Fruit fly (Drosophila melanogaster): ENCODE data around the gene comm3.
A peak's percentile ranks its signal among the peaks of the same experiment; 100 is the strongest.

comm3 gene

DNA sequence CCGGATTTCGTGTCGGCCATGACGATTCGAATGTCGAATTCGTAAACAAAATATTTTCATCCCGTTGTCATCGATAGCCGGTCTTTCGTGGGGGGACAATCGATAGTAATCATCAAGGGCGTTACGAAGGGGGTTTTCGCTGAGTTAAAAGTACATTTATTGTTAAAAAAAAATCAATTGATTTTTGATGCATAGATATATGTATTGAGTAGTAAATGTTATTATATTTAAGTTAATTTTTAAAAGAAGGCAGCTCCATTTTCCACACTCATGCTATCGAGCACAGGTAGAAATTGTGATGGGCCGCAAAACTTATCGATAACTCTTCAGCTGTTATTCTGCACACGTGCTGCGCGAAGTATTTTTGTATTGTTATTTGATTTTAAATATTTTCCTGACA lies 67.1 kb downstream of the comm3 start, which contains the start of the genes mrn and CG12301 (continued):
- TF ChIP-seq sc (optimal IDR thresholded peaks at IDR 0.05) (no peak), sc (GFP tag; optimal IDR thresholded peaks at IDR 0.05) (no peak), Xrp1 (GFP tag; IDR thresholded peaks at IDR 0.05) (peak; percentile 94), ERR (GFP tag; optimal IDR thresholded peaks at IDR 0.05) (no peak), tna (GFP tag; IDR thresholded peaks at IDR 0.05; ENCODE audit: partially characterized antibody) (peak; percentile 84), wek (GFP tag; optimal IDR thresholded peaks at IDR 0.05) (peak; percentile 84)

DNA sequence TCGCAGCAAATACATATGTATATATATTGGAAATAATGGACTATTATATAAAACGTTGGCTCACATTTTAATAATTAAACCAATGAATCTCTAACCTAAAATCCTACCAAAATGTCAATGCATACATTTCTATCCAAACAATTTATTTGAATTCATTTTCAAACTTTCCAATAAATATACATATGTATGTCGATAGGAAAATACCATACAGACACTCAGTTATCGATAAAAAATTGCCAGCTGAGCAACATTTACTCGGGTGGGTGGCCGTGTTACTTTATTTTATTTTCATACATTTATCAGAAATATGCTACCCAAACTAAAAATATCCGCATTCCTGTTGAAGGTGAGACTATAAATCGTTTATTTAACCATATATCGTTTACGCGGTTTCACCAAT lies 71.2 kb downstream of the comm3 start, which contains the start of gene Ufsp2:
Gene Ufsp2, plus strand, starts transcription at position 214 of the 400 bp plus-strand sequence.
- TF ChIP-seq lbe (GFP tag; optimal IDR thresholded peaks at IDR 0.05) (no peak), CG12299 (tag; optimal IDR thresholded peaks at IDR 0.05) (no peak), corto (GFP tag; optimal IDR thresholded peaks at IDR 0.05) (no peak), Lhr (GFP tag; optimal IDR thresholded peaks at IDR 0.05) (no peak), Fer1 (GFP tag; optimal IDR thresholded peaks at IDR 0.05) (no peak), crp (GFP tag; optimal IDR thresholded peaks at IDR 0.05) (peak in 1 of 2 experiments; percentile 69), pita (GFP tag; optimal IDR thresholded peaks at IDR 0.05) (no peak), Usf (GFP tag; optimal IDR thresholded peaks at IDR 0.05) (no peak), CG18764 (GFP tag; optimal IDR thresholded peaks at IDR 0.05) (no peak), CG34224 (GFP tag; IDR thresholded peaks at IDR 0.05; ENCODE audit: partially characterized antibody) (peak; percentile 61; the same call in 2 of the 3 replicates), CG6254 (GFP tag; optimal IDR thresholded peaks at IDR 0.05) (no peak), CG6791 (GFP tag; IDR thresholded peaks at IDR 0.05; ENCODE audit: partially characterized antibody) (no peak), CG1603 (tag; optimal IDR thresholded peaks at IDR 0.05) (no peak), crc (GFP tag; optimal IDR thresholded peaks at IDR 0.05) (no peak), CG6175 (GFP tag; IDR thresholded peaks at IDR 0.05) (no peak), pzg (GFP tag; optimal IDR thresholded peaks at IDR 0.05) (peak; percentile 11), CG12219 (GFP tag; optimal IDR thresholded peaks at IDR 0.05) (no peak), trem (tag; optimal IDR thresholded peaks at IDR 0.05) (peak; percentile 22), CG7987 (GFP tag; optimal IDR thresholded peaks at IDR 0.05) (no peak), ATbp (GFP tag; optimal IDR thresholded peaks at IDR 0.05) (no peak), inv (GFP tag; IDR thresholded peaks at IDR 0.05; ENCODE audit: partially characterized antibody) (no peak), pnt (GFP tag; optimal IDR thresholded peaks at IDR 0.05) (no peak), CG2202 (tag; optimal IDR thresholded peaks at IDR 0.05) (no peak), CG31224 (GFP tag; IDR thresholded peaks at IDR 0.05) (no peak), oc (tag; optimal IDR thresholded peaks at IDR 0.05) (no peak), Xrp1 (GFP tag; IDR thresholded peaks at IDR 0.05) (no peak), Fer3 (tag; optimal IDR thresholded peaks at IDR 0.05) (no peak), CG12236 (GFP tag; optimal IDR thresholded peaks at IDR 0.05) (no peak), Med (GFP tag) (no peak), Taf1 (GFP tag; IDR thresholded peaks at IDR 0.05) (no peak), lola (GFP tag; optimal IDR thresholded peaks at IDR 0.05) (no peak), CG10462 (GFP tag; optimal IDR thresholded peaks at IDR 0.05) (no peak), unc-4 (GFP tag; IDR thresholded peaks at IDR 0.05; ENCODE audit: partially characterized antibody) (no peak), MBD-R2 (GFP tag; IDR thresholded peaks at IDR 0.05) (peak; percentile 37; the same call in 1 of the 2 replicates), Dref (GFP tag; IDR thresholded peaks at IDR 0.05) (peak; percentile 55), CG8944 (GFP tag; optimal IDR thresholded peaks at IDR 0.05) (no peak), sens (GFP tag) (no peak), Bteb2 (GFP tag; optimal IDR thresholded peaks at IDR 0.05) (no peak), Ptx1 (GFP tag; IDR thresholded peaks at IDR 0.05) (no peak), CG2116 (GFP tag; optimal IDR thresholded peaks at IDR 0.05) (peak; percentile 26), danr (GFP tag; IDR thresholded peaks at IDR 0.05) (no peak), Meics (GFP tag; optimal IDR thresholded peaks at IDR 0.05) (no peak), Sox100B (GFP tag; optimal IDR thresholded peaks at IDR 0.05) (no peak), sr (GFP tag; IDR thresholded peaks at IDR 0.05) (no peak)
